Fruit fly (Drosophila melanogaster) whole organism, embryonic: ENCODE results near the gene Jhbp2.
A peak's percentile ranks its signal among the peaks of the same experiment; 100 is the strongest.

Experiments used
- ATbp ChIP-seq: fragments of 200-800 bp; sonication (Bioruptor generic); optimal IDR thresholded peaks from 2 replicates; lab custom pipeline; 2017; ENCODE audit warnings: missing biosample characterization, mild to moderate bottlenecking, missing genetic modification characterization, missing genetic modification reagents
- Atf-2 ChIP-seq: fragments of 200-800 bp; sonication (Bioruptor generic); optimal IDR thresholded peaks from 2 replicates; lab custom pipeline; 2016; ENCODE audit warnings: missing biosample characterization, missing genetic modification characterization
- CG10979 ChIP-seq: fragments of 200-800 bp; sonication (Bioruptor generic); optimal IDR thresholded peaks from 2 replicates; lab custom pipeline; 2018; ENCODE audit warnings: missing biosample characterization, mild to moderate bottlenecking, missing genetic modification characterization, moderate library complexity
- CG11093 ChIP-seq: fragments of 200-800 bp; sonication (Bioruptor generic); IDR thresholded peaks from 3 replicates; pipeline ENCODE4 v1.3.6; 2022; ENCODE audit warnings: missing biosample characterization, missing genetic modification characterization
- CG12104 ChIP-seq: fragments of 200-800 bp; sonication (Bioruptor generic); optimal IDR thresholded peaks from 3 replicates; lab custom pipeline; 2016; ENCODE audit warnings: missing biosample characterization, missing genetic modification characterization
- CG13775 ChIP-seq: fragments of 200-800 bp; sonication (Bioruptor generic); optimal IDR thresholded peaks from 3 replicates; lab custom pipeline; 2017; ENCODE audit warnings: missing biosample characterization, mild to moderate bottlenecking, missing genetic modification characterization
- CG14014 ChIP-seq: fragments of 200-800 bp; sonication (Bioruptor generic); IDR thresholded peaks from 2 replicates; pipeline ENCODE4 v1.3.6; 2022; ENCODE audit warnings: missing biosample characterization, missing genetic modification characterization
- CG15011 ChIP-seq: fragments of 200-800 bp; sonication (Bioruptor generic); optimal IDR thresholded peaks from 3 replicates; lab custom pipeline; 2018; ENCODE audit warnings: missing biosample characterization, mild to moderate bottlenecking, missing genetic modification characterization
- CG1603 ChIP-seq: fragments of 200-800 bp; sonication (Bioruptor generic); optimal IDR thresholded peaks from 2 replicates; lab custom pipeline; 2019; ENCODE audit warnings: missing biosample characterization, mild to moderate bottlenecking, missing genetic modification characterization, moderate library complexity
- CG16813 ChIP-seq: fragments of 200-800 bp; sonication (Bioruptor generic); IDR thresholded peaks from 3 replicates; pipeline ENCODE4 v1.3.6; 2022; ENCODE audit warnings: missing biosample characterization, missing genetic modification characterization; ENCODE audit not compliant: partially characterized antibody
- CG18619 ChIP-seq: fragments of 200-800 bp; sonication (Bioruptor generic); optimal IDR thresholded peaks from 3 replicates; lab custom pipeline; 2017; ENCODE audit warnings: missing biosample characterization, mild to moderate bottlenecking, missing genetic modification characterization
- CG30431 ChIP-seq: fragments of 200-800 bp; sonication (Bioruptor generic); optimal IDR thresholded peaks from 2 replicates; lab custom pipeline; 2017; ENCODE audit warnings: missing biosample characterization, missing genetic modification characterization
- CG33557 ChIP-seq: fragments of 200-800 bp; sonication (Bioruptor generic); optimal IDR thresholded peaks from 2 replicates; lab custom pipeline; 2019; ENCODE audit warnings: missing biosample characterization, mild to moderate bottlenecking, missing genetic modification characterization, moderate library complexity
- CG3407 ChIP-seq: fragments of 200-800 bp; sonication (Bioruptor generic); optimal IDR thresholded peaks from 2 replicates; lab custom pipeline; 2018; ENCODE audit warnings: missing biosample characterization, mild to moderate bottlenecking, missing genetic modification characterization
- CG3726 ChIP-seq: fragments of 200-800 bp; sonication (Bioruptor generic); IDR thresholded peaks from 3 replicates; pipeline ENCODE4, ENCODE4 v1.3.6; 2022; ENCODE audit warnings: missing biosample characterization, missing genetic modification characterization
- CG6791 ChIP-seq: fragments of 200-800 bp; sonication (Bioruptor generic); IDR thresholded peaks from 3 replicates; pipeline ENCODE4 v1.3.6; 2022; ENCODE audit warnings: missing biosample characterization, missing genetic modification characterization; ENCODE audit not compliant: partially characterized antibody
- CG6813 ChIP-seq: fragments of 200-800 bp; sonication (Bioruptor generic); optimal IDR thresholded peaks from 2 replicates; lab custom pipeline; 2017; ENCODE audit warnings: missing biosample characterization, missing genetic modification characterization, mild to moderate bottlenecking, moderate library complexity, missing genetic modification reagents
- CG7556 ChIP-seq: fragments of 200-800 bp; sonication (Bioruptor generic); optimal IDR thresholded peaks from 2 replicates; lab custom pipeline; 2017; ENCODE audit warnings: missing biosample characterization, mild to moderate bottlenecking, missing genetic modification characterization
- CG7839 ChIP-seq: fragments of 200-800 bp; sonication (Bioruptor generic); optimal IDR thresholded peaks from 3 replicates; lab custom pipeline; 2018; ENCODE audit warnings: missing biosample characterization, mild to moderate bottlenecking, missing genetic modification characterization, moderate library complexity
- CG8765 ChIP-seq: fragments of 200-800 bp; sonication (Bioruptor generic); IDR thresholded peaks from 2 replicates; pipeline ENCODE4 v1.3.6; 2022; ENCODE audit warnings: missing biosample characterization, missing genetic modification characterization
- CG8924 ChIP-seq: fragments of 200-800 bp; optimal IDR thresholded peaks from 3 replicates; lab custom pipeline; 2019; ENCODE audit warnings: missing biosample characterization, mild to moderate bottlenecking, missing genetic modification characterization, moderate library complexity
- CG9215 ChIP-seq: fragments of 200-800 bp; sonication (Bioruptor generic); IDR thresholded peaks from 2 replicates; pipeline ENCODE4 v1.3.6; 2022; ENCODE audit warnings: missing biosample characterization, missing genetic modification characterization
- Ets65A ChIP-seq: fragments of 200-800 bp; sonication (Bioruptor generic); peaks from one replicate; lab custom pipeline; 2016; ENCODE audit warnings: missing biosample characterization, missing genetic modification characterization
- Ets97D ChIP-seq: fragments of 200-800 bp; sonication (Bioruptor generic); optimal IDR thresholded peaks from 3 replicates; lab custom pipeline; 2016; ENCODE audit warnings: missing biosample characterization, missing genetic modification characterization
- Gug ChIP-seq: fragments of 200-800 bp; sonication (Bioruptor generic); IDR thresholded peaks from 4 replicates; pipeline ENCODE4 v1.3.6; 2022; ENCODE audit warnings: missing biosample characterization, missing genetic modification characterization
- Hey ChIP-seq: fragments of 200-800 bp; sonication (Bioruptor generic); optimal IDR thresholded peaks from 3 replicates; lab custom pipeline; 2018; ENCODE audit warnings: missing biosample characterization, mild to moderate bottlenecking, missing genetic modification characterization
- MTF-1 ChIP-seq: fragments of 200-800 bp; sonication (Bioruptor generic); optimal IDR thresholded peaks from 2 replicates; lab custom pipeline; 2018; ENCODE audit warnings: missing biosample characterization, mild to moderate bottlenecking, missing genetic modification characterization, borderline replicate concordance
- Myb ChIP-seq: fragments of 200-800 bp; sonication (Bioruptor generic); optimal IDR thresholded peaks from 2 replicates; lab custom pipeline; 2016; ENCODE audit warnings: missing biosample characterization, missing genetic modification characterization
- NC2β ChIP-seq: fragments of 200-800 bp; sonication (Bioruptor generic); optimal IDR thresholded peaks from 2 replicates; lab custom pipeline; 2016; ENCODE audit warnings: missing biosample characterization, missing genetic modification characterization
- Nf-YB ChIP-seq: fragments of 200-800 bp; sonication (Bioruptor generic); optimal IDR thresholded peaks from 3 replicates; lab custom pipeline; 2019; ENCODE audit warnings: missing biosample characterization, mild to moderate bottlenecking, missing genetic modification characterization, moderate library complexity
- Opbp ChIP-seq: fragments of 200-800 bp; sonication (Bioruptor generic); IDR thresholded peaks from 3 replicates; pipeline ENCODE4 v1.3.6; 2022; ENCODE audit warnings: missing biosample characterization, missing genetic modification characterization; ENCODE audit not compliant: partially characterized antibody
- Sry-β ChIP-seq: fragments of 200-800 bp; sonication (Bioruptor generic); optimal IDR thresholded peaks from 2 replicates; lab custom pipeline; 2018; ENCODE audit warnings: missing biosample characterization, mild to moderate bottlenecking, missing genetic modification characterization, moderate library complexity
- al ChIP-seq: fragments of 200-800 bp; sonication (Bioruptor generic); IDR thresholded peaks from 2 replicates; pipeline ENCODE4 v1.3.6; 2022; ENCODE audit warnings: missing biosample characterization, missing genetic modification characterization
- ash1 ChIP-seq: fragments of 200-800 bp; sonication (Bioruptor generic); optimal IDR thresholded peaks from 2 replicates; lab custom pipeline; 2018; ENCODE audit warnings: missing biosample characterization, mild to moderate bottlenecking, missing genetic modification characterization
- bcd ChIP-seq: fragments of 200-800 bp; sonication (Bioruptor generic); optimal IDR thresholded peaks from 2 replicates; lab custom pipeline; 2017; ENCODE audit warnings: missing biosample characterization, mild to moderate bottlenecking, missing genetic modification characterization
- caup ChIP-seq: fragments of 200-800 bp; sonication (Bioruptor generic); optimal IDR thresholded peaks from 3 replicates; lab custom pipeline; 2017; ENCODE audit warnings: missing biosample characterization, mild to moderate bottlenecking, missing genetic modification characterization, moderate library complexity; ENCODE audit not compliant: severe bottlenecking
- chif ChIP-seq, 2 experiments: fragments of 200-800 bp; sonication (Bioruptor generic); optimal IDR thresholded peaks; 3 replicates each; lab custom pipeline; 2016; ENCODE audit warnings: missing biosample characterization in 2 of 2, missing genetic modification characterization in 2 of 2
- ci ChIP-seq: fragments of 200-800 bp; sonication (Bioruptor generic); IDR thresholded peaks from 3 replicates; pipeline ENCODE4 v1.3.6; 2022; ENCODE audit warnings: missing biosample characterization, missing genetic modification characterization
- eve ChIP-seq, 2 experiments: fragments of >200 bp; optimal IDR thresholded peaks; 2 replicates each; lab custom pipeline; 2017; ENCODE audit warnings: missing biosample characterization in 2 of 2, missing genetic modification characterization in 2 of 2
- fd102C ChIP-seq: fragments of 200-800 bp; sonication (Bioruptor generic); optimal IDR thresholded peaks from 2 replicates; lab custom pipeline; 2018; ENCODE audit warnings: missing biosample characterization, mild to moderate bottlenecking, missing genetic modification characterization, moderate library complexity
- fd64A ChIP-seq: fragments of 200-800 bp; sonication (Bioruptor generic); optimal IDR thresholded peaks from 3 replicates; lab custom pipeline; 2018; ENCODE audit warnings: missing biosample characterization, mild to moderate bottlenecking, missing genetic modification characterization
- gcm ChIP-seq: fragments of 200-800 bp; sonication (Bioruptor generic); optimal IDR thresholded peaks from 2 replicates; lab custom pipeline; 2019; ENCODE audit warnings: missing biosample characterization, mild to moderate bottlenecking, missing genetic modification characterization, moderate library complexity
- ken ChIP-seq: fragments of 200-800 bp; sonication (Bioruptor generic); IDR thresholded peaks from 3 replicates; pipeline ENCODE4 v1.3.6; 2022; ENCODE audit warnings: missing biosample characterization, missing genetic modification characterization
- otp ChIP-seq: fragments of 200-800 bp; sonication (Bioruptor generic); IDR thresholded peaks from 3 replicates; pipeline ENCODE4, ENCODE4 v1.3.6; 2022; ENCODE audit warnings: missing biosample characterization, missing genetic modification characterization
- phol ChIP-seq: fragments of 200-800 bp; sonication (Bioruptor generic); optimal IDR thresholded peaks from 3 replicates; lab custom pipeline; 2018; ENCODE audit warnings: missing biosample characterization, mild to moderate bottlenecking, missing genetic modification characterization, moderate library complexity
- sqz ChIP-seq: fragments of 200-800 bp; sonication (Bioruptor generic); optimal IDR thresholded peaks from 3 replicates; lab custom pipeline; 2018; ENCODE audit warnings: missing biosample characterization, mild to moderate bottlenecking, missing genetic modification characterization
- z ChIP-seq: fragments of 200-800 bp; sonication (Bioruptor generic); IDR thresholded peaks from 3 replicates; pipeline ENCODE4 v1.3.6; 2022; ENCODE audit warnings: missing biosample characterization, missing genetic modification characterization

Gene Jhbp2

DNA sequence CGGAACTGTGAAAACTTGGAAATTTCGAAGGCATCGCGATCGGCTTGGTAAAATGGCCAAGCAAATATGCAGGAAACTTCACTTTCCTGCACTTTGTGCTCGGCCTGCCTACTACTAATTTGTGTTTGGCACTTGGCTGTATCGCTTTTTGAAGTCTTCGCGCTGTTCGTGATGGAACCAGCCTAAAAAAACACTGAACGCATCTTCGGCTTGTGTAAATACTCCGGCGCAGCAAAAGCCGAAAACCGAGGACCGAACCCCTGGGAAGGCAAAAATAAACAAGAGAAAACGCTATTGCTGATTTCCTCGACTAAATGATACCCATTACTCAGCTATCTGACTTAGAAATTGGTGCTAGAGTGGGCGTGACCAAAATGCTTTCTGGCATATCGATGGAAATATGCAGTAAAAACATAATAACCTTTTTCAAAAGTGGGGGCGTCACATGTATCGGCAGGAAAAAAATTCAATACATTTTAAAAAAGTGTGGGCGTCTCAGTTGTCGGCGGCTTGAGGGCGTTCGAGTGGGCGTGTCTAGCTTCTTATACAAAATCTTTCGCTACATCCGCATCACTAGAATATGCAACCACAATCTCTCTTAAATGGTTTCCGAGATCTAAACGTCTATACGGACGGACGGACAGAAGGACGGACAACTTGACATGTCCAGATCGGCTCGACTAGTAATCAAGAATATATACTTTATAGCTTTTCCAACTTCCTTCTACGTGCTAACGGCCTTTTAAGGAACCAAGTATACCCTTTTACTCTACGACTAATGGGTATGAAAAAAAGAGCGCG is 13.6 kb upstream of the Jhbp2 start (continued):
- TF ChIP-seq Ets97D (GFP tag; lab: Kevin White, UChicago) (no peak), CG7839 (tag; lab: Kevin White, UChicago) (peak; percentile 13), otp (GFP tag; lab: Robert Waterston, UW) (peak; percentile 46; the same call in 1 of the 3 replicates), gcm (no peak), al (GFP tag; lab: Robert Waterston, UW) (no peak), Myb (GFP tag; lab: Kevin White, UChicago) (peak; percentile 14), caup (GFP tag; lab: Kevin White, UChicago) (peak; percentile 12), CG7556 (peak; percentile 38), CG15011 (GFP tag; lab: Kevin White, UChicago) (no peak), ATbp (peak; percentile 6), CG14014 (0 out of 2 replicates have a peak, but pooled peaks have one; percentile 30), ash1 (GFP tag; lab: Kevin White, UChicago) (no peak), CG33557 (GFP tag; lab: Kevin White, UChicago) (no peak), CG8765 (0 out of 2 replicates have a peak, but pooled peaks have one; percentile 44), CG12104 (GFP tag; lab: Kevin White, UChicago) (peak; percentile 24), CG16813 (GFP tag; lab: Robert Waterston, UW) (0 out of 3 replicates have a peak, but pooled peaks have one; percentile 23), CG30431 (GFP tag; lab: Kevin White, UChicago) (peak; percentile 21), Hey (no peak), CG6813 (peak; percentile 9), ci (GFP tag; lab: Robert Waterston, UW) (peak; percentile 60), CG8924 (no peak), CG3407 (peak; percentile 5), Sry-β (GFP tag; lab: Kevin White, UChicago) (peak; percentile 2), CG18619 (GFP tag; lab: Kevin White, UChicago) (peak; percentile 0), Ets65A (GFP tag; lab: Kevin White, UChicago) (peak; percentile 86), phol (tag; lab: Kevin White, UChicago) (peak; percentile 27), CG11093 (GFP tag; lab: Robert Waterston, UW) (0 out of 3 replicates have a peak, but pooled peaks have one; percentile 19), CG3726 (0 out of 3 replicates have a peak, but pooled peaks have one; percentile 24), Opbp (GFP tag; lab: Robert Waterston, UW) (0 out of 3 replicates have a peak, but pooled peaks have one; percentile 27), CG10979 (tag; lab: Kevin White, UChicago) (peak; percentile 12), Atf-2 (peak; percentile 46), Gug (no peak), eve (GFP tag; optimal IDR thresholded peaks at IDR 0.05; lab: Kevin White, UChicago) (peak in 1 of 2 experiments; percentile 68), z (GFP tag; lab: Robert Waterston, UW) (0 out of 3 replicates have a peak, but pooled peaks have one; percentile 28), ken (0 out of 3 replicates have a peak, but pooled peaks have one; percentile 42), sqz (GFP tag; lab: Kevin White, UChicago) (no peak), CG9215 (no peak), MTF-1 (GFP tag; lab: Kevin White, UChicago) (no peak), Nf-YB (GFP tag; lab: Kevin White, UChicago) (no peak), CG1603 (peak; percentile 2), chif (GFP tag; optimal IDR thresholded peaks at IDR 0.05; lab: Kevin White, UChicago) (peak in 1 of 2 experiments; percentile 11), CG13775 (peak; percentile 14), fd64A (peak; percentile 45), CG6791 (GFP tag; lab: Robert Waterston, UW) (0 out of 3 replicates have a peak, but pooled peaks have one; percentile 42), bcd (peak; percentile 5), fd102C (peak; percentile 3), NC2β (GFP tag; lab: Kevin White, UChicago) (peak; percentile 8)
